Worm (Caenorhabditis elegans): ENCODE measurements around the gene srw-79.

- TF ChIP-seq B0310.2 (tag; optimal IDR thresholded peaks at IDR 0.05) (no peak), ama-1 (optimal IDR thresholded peaks at IDR 0.05) (no peak), F13C5.2 (tag; optimal IDR thresholded peaks at IDR 0.05) (no peak), hnd-1 (tag; optimal IDR thresholded peaks at IDR 0.05) (no peak), tra-4 (tag; optimal IDR thresholded peaks at IDR 0.05) (no peak), sea-1 (GFP tag; conservative IDR thresholded peaks at IDR 0.05) (no peak), pes-1 (GFP tag; IDR thresholded peaks at IDR 0.05) (no peak), ceh-36 (tag; optimal IDR thresholded peaks at IDR 0.05) (no peak), hmbx-1 (tag; optimal IDR thresholded peaks at IDR 0.05) (no peak), flt-1 (GFP tag; IDR thresholded peaks at IDR 0.05) (no peak), aly-1 (tag; optimal IDR thresholded peaks at IDR 0.05) (no peak), tbx-11 (GFP tag; IDR thresholded peaks at IDR 0.05) (no peak)
Observed at ce11 chrII:2931564-2931963, 15.0 kb upstream of the srw-79 start.

Measured in whole organism, early embryonic.